Worm (Caenorhabditis elegans) whole organism, young adult: ENCODE data around the gene eol-1.
A peak's percentile ranks its signal among the peaks of the same experiment; 100 is the strongest.

ENCODE experiments used
- B0336.3 ChIP-seq: fragments of 200-800 bp; sonication (Bioruptor generic); IDR thresholded peaks from 2 replicates; pipeline ENCODE4 v1.3.6; 2022; ENCODE audit warnings: missing genetic modification characterization, missing compliant biosample characterization
- F23B12.7 ChIP-seq: sonication (generic microtip); optimal IDR thresholded peaks from 2 replicates; lab custom pipeline; 2017; ENCODE audit warnings: missing genetic modification characterization, mild to moderate bottlenecking, missing compliant biosample characterization, antibody characterized with exemption, moderate library complexity; ENCODE audit not compliant: insufficient read depth
- F33H1.4 ChIP-seq: fragments of 200-800 bp; sonication (Bioruptor generic); IDR thresholded peaks from 2 replicates; pipeline ENCODE4 v1.3.6; 2022; ENCODE audit warnings: missing genetic modification reagents, missing genetic modification characterization, missing compliant biosample characterization
- F39B2.1 ChIP-seq: fragments of 200-800 bp; sonication (Bioruptor generic); IDR thresholded peaks from 2 replicates; pipeline ENCODE4 v1.3.6; 2022; ENCODE audit warnings: missing genetic modification reagents, missing genetic modification characterization, missing compliant biosample characterization
- F49E8.2 ChIP-seq: sonication (generic microtip); optimal IDR thresholded peaks from 3 replicates; lab custom pipeline; 2017; ENCODE audit warnings: missing genetic modification characterization, mild to moderate bottlenecking, missing compliant biosample characterization, antibody characterized with exemption, moderate library complexity; ENCODE audit not compliant: insufficient read depth
- F52B5.7 ChIP-seq: sonication (generic microtip); optimal IDR thresholded peaks from 2 replicates; lab custom pipeline; 2016; ENCODE audit warnings: mild to moderate bottlenecking, missing genetic modification characterization, missing compliant biosample characterization
- T26A5.8 ChIP-seq: sonication (generic microtip); optimal IDR thresholded peaks from 2 replicates; lab custom pipeline; 2016; ENCODE audit warnings: missing genetic modification characterization, missing compliant biosample characterization
- Y53F4B.3 ChIP-seq: fragments of 200-800 bp; sonication (Bioruptor generic); IDR thresholded peaks from 2 replicates; pipeline ENCODE4 v1.3.6; 2022; ENCODE audit warnings: missing genetic modification reagents, missing genetic modification characterization, missing compliant biosample characterization
- aptf-3 ChIP-seq: fragments of 200-800 bp; sonication (Bioruptor generic); IDR thresholded peaks from 2 replicates; pipeline ENCODE4 v1.3.6; 2022; ENCODE audit warnings: missing genetic modification characterization, missing compliant biosample characterization
- athp-1 ChIP-seq: sonication (generic microtip); optimal IDR thresholded peaks from 2 replicates; lab custom pipeline; 2017; ENCODE audit warnings: mild to moderate bottlenecking, missing genetic modification characterization, missing compliant biosample characterization
- attf-3 ChIP-seq: fragments of 200-800 bp; sonication (Bioruptor generic); conservative IDR thresholded peaks from 2 replicates; pipeline ENCODE4 v1.3.6; 2022; ENCODE audit warnings: missing genetic modification reagents, missing genetic modification characterization, missing compliant biosample characterization
- bed-1 ChIP-seq: fragments of 200-800 bp; sonication (Bioruptor generic); IDR thresholded peaks from 2 replicates; pipeline ENCODE4 v1.3.6; 2022; ENCODE audit warnings: missing genetic modification reagents, missing genetic modification characterization, missing compliant biosample characterization
- bed-2 ChIP-seq: fragments of 200-800 bp; sonication (Bioruptor generic); IDR thresholded peaks from 2 replicates; pipeline ENCODE4 v1.3.6; 2022; ENCODE audit warnings: missing genetic modification reagents, missing genetic modification characterization, missing compliant biosample characterization
- ccch-3 ChIP-seq: fragments of 200-800 bp; sonication (Bioruptor generic); optimal IDR thresholded peaks from 2 replicates; lab custom pipeline; 2018; ENCODE audit warnings: mild to moderate bottlenecking, missing genetic modification characterization, missing compliant biosample characterization
- cebp-2 ChIP-seq: fragments of 200-800 bp; sonication (Bioruptor generic); IDR thresholded peaks from 2 replicates; pipeline ENCODE4 v1.3.6; 2022; ENCODE audit warnings: missing genetic modification characterization, missing compliant biosample characterization
- ceh-100 ChIP-seq: fragments of 200-800 bp; sonication (Bioruptor generic); IDR thresholded peaks from 2 replicates; pipeline ENCODE4 v1.3.6; 2022; ENCODE audit warnings: missing genetic modification reagents, missing genetic modification characterization, missing compliant biosample characterization
- ceh-40 ChIP-seq: fragments of 200-800 bp; sonication (Bioruptor generic); IDR thresholded peaks from 2 replicates; pipeline ENCODE4 v1.3.6; 2022; ENCODE audit warnings: missing genetic modification characterization, missing compliant biosample characterization
- die-1 ChIP-seq: sonication (generic microtip); optimal IDR thresholded peaks from 2 replicates; lab custom pipeline; 2016; ENCODE audit warnings: missing genotype, mild to moderate bottlenecking, missing genetic modification characterization, missing compliant biosample characterization
- efl-1 ChIP-seq: fragments of 150-350 bp; optimal IDR thresholded peaks from 2 replicates; lab custom pipeline; 2014; ENCODE audit warnings: missing biosample characterization, missing genetic modification reagents, missing genetic modification characterization
- egl-18 ChIP-seq: fragments of 200-800 bp; sonication (Bioruptor generic); IDR thresholded peaks from 2 replicates; pipeline ENCODE4 v1.3.6; 2022; ENCODE audit warnings: missing genetic modification reagents, missing genetic modification characterization, missing compliant biosample characterization
- egrh-3 ChIP-seq: fragments of 200-800 bp; sonication (Bioruptor generic); IDR thresholded peaks from 2 replicates; pipeline ENCODE4 v1.3.6; 2022; ENCODE audit warnings: missing genetic modification reagents, missing genetic modification characterization, missing compliant biosample characterization
- ekl-4 ChIP-seq: fragments of 200-800 bp; sonication (Bioruptor generic); IDR thresholded peaks from 2 replicates; pipeline ENCODE4 v1.3.6; 2022; ENCODE audit warnings: missing genetic modification reagents, missing genetic modification characterization, missing compliant biosample characterization
- fkh-3 ChIP-seq: sonication (generic microtip); optimal IDR thresholded peaks from 2 replicates; lab custom pipeline; 2016; ENCODE audit warnings: mild to moderate bottlenecking, missing genetic modification characterization, missing compliant biosample characterization
- hlh-12 ChIP-seq: sonication (generic microtip); optimal IDR thresholded peaks from 2 replicates; lab custom pipeline; 2016; ENCODE audit warnings: missing genetic modification characterization, missing compliant biosample characterization
- hlh-26 ChIP-seq: fragments of 200-800 bp; sonication (Bioruptor generic); conservative IDR thresholded peaks from 2 replicates; pipeline ENCODE4 v1.3.6; 2022; ENCODE audit warnings: missing genetic modification reagents, missing genetic modification characterization, missing compliant biosample characterization
- hmg-1.2 ChIP-seq: fragments of 200-800 bp; sonication (Bioruptor generic); IDR thresholded peaks from 2 replicates; pipeline ENCODE4 v1.3.6; 2022; ENCODE audit warnings: missing genetic modification reagents, missing genetic modification characterization, missing compliant biosample characterization
- hrde-1 ChIP-seq: sonication (generic microtip); optimal IDR thresholded peaks from 2 replicates; lab custom pipeline; 2016; ENCODE audit warnings: missing genetic modification characterization, mild to moderate bottlenecking, missing compliant biosample characterization, moderate library complexity, missing genotype, missing genetic modification reagents, borderline replicate concordance
- hsf-1 ChIP-seq: fragments of 200-800 bp; sonication (Bioruptor generic); IDR thresholded peaks from 2 replicates; pipeline ENCODE4 v1.3.6; 2022; ENCODE audit warnings: missing genetic modification reagents, missing genetic modification characterization, missing compliant biosample characterization
- lag-1 ChIP-seq: fragments of 200-800 bp; sonication (Bioruptor generic); IDR thresholded peaks from 2 replicates; pipeline ENCODE4 v1.3.6; 2022; ENCODE audit warnings: missing genetic modification reagents, missing genetic modification characterization, missing compliant biosample characterization
- let-607 ChIP-seq, 2 experiments: fragments of 200-800 bp in 1 of 2; sonication (Bioruptor generic) in 1 of 2; sonication (generic microtip) in 1 of 2; optimal IDR thresholded peaks; 2 replicates each; lab custom pipeline; 2016 to 2018; ENCODE audit warnings: mild to moderate bottlenecking in 2 of 2, missing compliant biosample characterization in 2 of 2, missing genetic modification characterization in 2 of 2, moderate library complexity in 2 of 2, missing genotype in 1 of 2
- lin-54 ChIP-seq: fragments of 200-800 bp; sonication (Bioruptor generic); optimal IDR thresholded peaks from 2 replicates; lab custom pipeline; 2018; ENCODE audit warnings: mild to moderate bottlenecking, missing genetic modification characterization, missing compliant biosample characterization
- lir-1 ChIP-seq: fragments of 200-800 bp; sonication (Bioruptor generic); conservative IDR thresholded peaks from 2 replicates; pipeline ENCODE4 v1.3.6; 2022; ENCODE audit warnings: missing genetic modification reagents, missing genetic modification characterization, missing compliant biosample characterization
- lsl-1 ChIP-seq: fragments of 200-800 bp; sonication (Bioruptor generic); optimal IDR thresholded peaks from 2 replicates; lab custom pipeline; 2018; ENCODE audit warnings: mild to moderate bottlenecking, missing genetic modification characterization, moderate library complexity, missing compliant biosample characterization
- lsy-27 ChIP-seq: sonication (generic microtip); optimal IDR thresholded peaks from 2 replicates; lab custom pipeline; 2017; ENCODE audit warnings: missing genetic modification characterization, mild to moderate bottlenecking, missing compliant biosample characterization, antibody characterized with exemption, missing genotype, borderline replicate concordance; ENCODE audit not compliant: insufficient read depth
- mes-4 ChIP-seq: sonication (generic microtip); optimal IDR thresholded peaks from 2 replicates; lab custom pipeline; 2016; ENCODE audit warnings: missing genotype, missing genetic modification characterization, missing compliant biosample characterization
- mxl-1 ChIP-seq: sonication (generic microtip); optimal IDR thresholded peaks from 2 replicates; lab custom pipeline; 2016; ENCODE audit warnings: missing genetic modification characterization, missing compliant biosample characterization
- nfya-1 ChIP-seq: sonication (generic microtip); optimal IDR thresholded peaks from 2 replicates; lab custom pipeline; 2017; ENCODE audit warnings: antibody characterized with exemption, missing compliant biosample characterization, missing genetic modification characterization, borderline replicate concordance; ENCODE audit not compliant: insufficient read depth
- nhr-120 ChIP-seq: fragments of 200-800 bp; sonication (Bioruptor generic); IDR thresholded peaks from 2 replicates; pipeline ENCODE4 v1.3.6; 2022; ENCODE audit warnings: missing genetic modification characterization, missing compliant biosample characterization
- nhr-27 ChIP-seq: fragments of 200-800 bp; sonication (Bioruptor generic); optimal IDR thresholded peaks from 2 replicates; lab custom pipeline; 2018; ENCODE audit warnings: mild to moderate bottlenecking, missing genetic modification characterization, moderate library complexity, missing compliant biosample characterization
- rcor-1 ChIP-seq: fragments of 200-800 bp; sonication (Bioruptor generic); IDR thresholded peaks from 2 replicates; pipeline ENCODE4 v1.3.6; 2022; ENCODE audit warnings: missing genetic modification reagents, missing genetic modification characterization, missing compliant biosample characterization
- repo-1 ChIP-seq: sonication (generic microtip); optimal IDR thresholded peaks from 2 replicates; lab custom pipeline; 2017; ENCODE audit warnings: mild to moderate bottlenecking, missing genetic modification characterization, missing compliant biosample characterization
- rpc-1 ChIP-seq, 2 experiments: fragments of 150-350 bp in 1 of 2; sonication (generic microtip) in 1 of 2; optimal IDR thresholded peaks; 2 replicates each; lab custom pipeline; 2014 to 2018; ENCODE audit warnings: missing biosample characterization in 1 of 2, missing genetic modification characterization in 1 of 2, missing genetic modification reagents in 1 of 2, missing genotype in 1 of 2
- snpc-4 ChIP-seq, 5 experiments: fragments of 150-350 bp in 1 of 5; sonication (generic microtip) in 4 of 5; optimal IDR thresholded peaks; 2 replicates each; lab custom pipeline; 2014 to 2018; ENCODE audit warnings: missing genetic modification characterization in 5 of 5, missing biosample characterization in 3 of 5, antibody characterized with exemption in 2 of 5, mild to moderate bottlenecking in 2 of 5, missing compliant biosample characterization in 2 of 5, missing genotype in 2 of 5, moderate library complexity in 2 of 5, missing genetic modification reagents in 1 of 5
- zfh-2 ChIP-seq: fragments of 200-800 bp; sonication (Bioruptor generic); conservative IDR thresholded peaks from 2 replicates; pipeline ENCODE4 v1.3.6; 2022; ENCODE audit warnings: missing genetic modification reagents, missing genetic modification characterization, missing compliant biosample characterization
- zim-3 ChIP-seq: sonication (generic microtip); optimal IDR thresholded peaks from 2 replicates; lab custom pipeline; 2017; ENCODE audit warnings: mild to moderate bottlenecking, missing genetic modification characterization, moderate library complexity, missing compliant biosample characterization
- ztf-28 ChIP-seq: fragments of 200-800 bp; sonication (Bioruptor generic); IDR thresholded peaks from 2 replicates; pipeline ENCODE4 v1.3.6; 2022; ENCODE audit warnings: missing genetic modification reagents, missing genetic modification characterization, missing compliant biosample characterization
- ztf-3 ChIP-seq: fragments of 200-800 bp; sonication (Bioruptor generic); optimal IDR thresholded peaks from 2 replicates; lab custom pipeline; 2018; ENCODE audit warnings: mild to moderate bottlenecking, missing genetic modification characterization, missing compliant biosample characterization

eol-1 gene

DNA sequence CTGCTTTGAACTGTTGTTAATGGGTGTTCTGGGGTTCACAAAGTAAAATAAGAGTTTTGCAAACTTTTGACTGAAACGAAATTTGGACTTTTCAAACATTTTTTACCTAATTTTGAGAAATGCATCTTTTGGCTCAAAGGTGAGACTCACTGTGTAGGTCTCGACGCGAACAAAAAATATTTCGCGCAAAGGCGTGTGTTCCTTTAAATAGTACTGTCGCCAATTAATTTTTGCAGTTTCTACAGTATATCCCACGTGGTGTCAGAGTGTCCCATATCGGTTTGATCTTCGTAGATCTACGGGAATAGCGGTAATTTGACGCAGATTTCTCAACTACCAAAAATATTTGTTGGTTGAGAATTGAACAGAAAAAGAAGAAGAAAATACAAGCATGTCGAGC, 32.9 kb upstream of the eol-1 start:
- no peak for TF ChIP-seq lsy-27 (tag; lab: Kevin White, UChicago)
- 0 out of 2 replicates have a peak, but pooled peaks have one; percentile 53 for TF ChIP-seq ceh-40 (GFP tag; lab: Robert Waterston, UW)
- no peak for TF ChIP-seq zim-3 (tag; lab: Kevin White, UChicago)
- no peak for TF ChIP-seq mxl-1 (tag; lab: Kevin White, UChicago)
- no peak for TF ChIP-seq F52B5.7
- TF ChIP-seq nfya-1 (tag; lab: Kevin White, UChicago), result no peak
- TF ChIP-seq ztf-3 (GFP tag; lab: Kevin White, UChicago), result no peak
- no peak for TF ChIP-seq ccch-3 (GFP tag; lab: Kevin White, UChicago)
- TF ChIP-seq lir-1 (GFP tag; lab: Robert Waterston, UW), result no peak
- TF ChIP-seq hlh-12 (tag; lab: Kevin White, UChicago), result no peak
- TF ChIP-seq die-1, result no peak
- no peak for TF ChIP-seq snpc-4 (GFP tag; optimal IDR thresholded peaks at IDR 0.05; lab: Kevin White, UChicago)
- peak in 2 of 4 experiments; percentile 10 to 13 for TF ChIP-seq snpc-4 (tag; optimal IDR thresholded peaks at IDR 0.05; lab: Kevin White, UChicago)
- TF ChIP-seq cebp-2 (GFP tag; lab: Robert Waterston, UW), result no peak
- TF ChIP-seq egl-18 (GFP tag; lab: Robert Waterston, UW), result no peak
- no peak for TF ChIP-seq ztf-28 (GFP tag; lab: Robert Waterston, UW)
- TF ChIP-seq hsf-1 (GFP tag; lab: Robert Waterston, UW), result 0 out of 2 replicates have a peak, but pooled peaks have one; percentile 30
- TF ChIP-seq egrh-3, result no peak
- TF ChIP-seq ceh-100 (GFP tag; lab: Robert Waterston, UW), result 0 out of 2 replicates have a peak, but pooled peaks have one; percentile 11
- TF ChIP-seq F23B12.7 (tag; lab: Kevin White, UChicago), result no peak
- TF ChIP-seq bed-2, result no peak
- no peak for TF ChIP-seq fkh-3 (tag; lab: Kevin White, UChicago)
- TF ChIP-seq T26A5.8 (tag; lab: Kevin White, UChicago), result no peak
- no peak for TF ChIP-seq hmg-1.2 (GFP tag; lab: Robert Waterston, UW)
- TF ChIP-seq Y53F4B.3, result no peak
- TF ChIP-seq lsl-1 (GFP tag; lab: Kevin White, UChicago), result peak; percentile 42
- TF ChIP-seq ekl-4, result no peak
- no peak for TF ChIP-seq B0336.3
- no peak for TF ChIP-seq hlh-26 (GFP tag; lab: Robert Waterston, UW)
- TF ChIP-seq efl-1, result peak; percentile 22
- peak; percentile 35 for TF ChIP-seq F33H1.4
- TF ChIP-seq zfh-2 (GFP tag; lab: Robert Waterston, UW), result no peak
- no peak for TF ChIP-seq F49E8.2
- peak; percentile 19 for TF ChIP-seq lin-54
- TF ChIP-seq attf-3 (GFP tag; lab: Robert Waterston, UW), result no peak
- no peak for TF ChIP-seq nhr-27
- peak; percentile 39 for TF ChIP-seq repo-1 (tag; lab: Kevin White, UChicago)
- no peak for TF ChIP-seq lag-1 (GFP tag; lab: Robert Waterston, UW)
- no peak for TF ChIP-seq rpc-1 (optimal IDR thresholded peaks at IDR 0.05; lab: Kevin White, UChicago)
- no peak for TF ChIP-seq rpc-1 (tag; optimal IDR thresholded peaks at IDR 0.05; lab: Kevin White, UChicago)
- no peak for TF ChIP-seq F39B2.1 (GFP tag; lab: Robert Waterston, UW)
- no peak for TF ChIP-seq hrde-1 (tag; lab: Kevin White, UChicago)
- no peak for TF ChIP-seq let-607 (tag; optimal IDR thresholded peaks at IDR 0.05; lab: Kevin White, UChicago)
- TF ChIP-seq mes-4, result no peak
- no peak for TF ChIP-seq nhr-120 (GFP tag; lab: Robert Waterston, UW)
- peak; percentile 37 for TF ChIP-seq athp-1
- no peak for TF ChIP-seq aptf-3 (GFP tag; lab: Robert Waterston, UW)
- TF ChIP-seq rcor-1, result no peak
- no peak for TF ChIP-seq bed-1
